Fruit fly (Drosophila melanogaster): ENCODE results near the gene ERp44.

The ERp44 gene

dm6 chrX:16292646-16293045 lies 4.9 kb downstream of the ERp44 start:
- TF ChIP-seq toe (GFP tag; optimal IDR thresholded peaks at IDR 0.05) = no peak

DNA sequence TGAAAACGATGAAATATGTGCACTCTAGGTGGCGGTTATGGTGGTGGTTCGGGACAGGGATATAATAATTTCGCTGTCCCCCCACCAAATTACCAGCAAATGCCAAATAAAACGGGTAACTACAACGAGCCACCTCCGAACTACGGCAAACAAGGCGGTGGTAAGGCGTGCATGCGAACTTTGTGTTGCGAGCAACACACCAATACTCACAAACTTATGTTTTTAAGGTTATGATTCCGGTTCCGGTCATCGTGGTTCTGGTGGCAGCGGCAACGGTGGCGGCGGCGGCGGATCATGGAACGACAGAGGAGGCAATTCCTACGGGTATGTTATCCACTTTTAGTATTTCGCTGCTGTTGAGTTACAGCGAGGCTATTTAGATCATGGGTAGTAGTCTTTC lies 8.5 kb downstream of the ERp44 start:
- no peak for TF ChIP-seq Mnt (GFP tag; optimal IDR thresholded peaks at IDR 0.05)
- TF ChIP-seq pad (GFP tag; optimal IDR thresholded peaks at IDR 0.05) = no peak
- no peak for TF ChIP-seq kay (GFP tag; ENCODE audit: borderline replicate concordance)
- no peak for TF ChIP-seq CG5204 (GFP tag; optimal IDR thresholded peaks at IDR 0.05)
- no peak for TF ChIP-seq tj (GFP tag; optimal IDR thresholded peaks at IDR 0.05)
- TF ChIP-seq Clk (GFP tag; optimal IDR thresholded peaks at IDR 0.05) = no peak
- TF ChIP-seq CG12768 (GFP tag; optimal IDR thresholded peaks at IDR 0.05) = no peak
- TF ChIP-seq CG11617 (GFP tag; optimal IDR thresholded peaks at IDR 0.05) = no peak
- TF ChIP-seq CG1620 (GFP tag; optimal IDR thresholded peaks at IDR 0.05) = no peak
- no peak for TF ChIP-seq CG7045 (GFP tag; optimal IDR thresholded peaks at IDR 0.05)
- TF ChIP-seq CG7101 (tag; optimal IDR thresholded peaks at IDR 0.05) = no peak
- TF ChIP-seq CG33017 (tag; optimal IDR thresholded peaks at IDR 0.05) = no peak
- TF ChIP-seq cic (GFP tag; optimal IDR thresholded peaks at IDR 0.05) = no peak
- no peak for TF ChIP-seq Hr96 (GFP tag; optimal IDR thresholded peaks at IDR 0.05)
- TF ChIP-seq ovo (GFP tag; optimal IDR thresholded peaks at IDR 0.05) = no peak
- no peak for TF ChIP-seq cnc (optimal IDR thresholded peaks at IDR 0.05)
- no peak for TF ChIP-seq CG14711 (tag; optimal IDR thresholded peaks at IDR 0.05)

DNA sequence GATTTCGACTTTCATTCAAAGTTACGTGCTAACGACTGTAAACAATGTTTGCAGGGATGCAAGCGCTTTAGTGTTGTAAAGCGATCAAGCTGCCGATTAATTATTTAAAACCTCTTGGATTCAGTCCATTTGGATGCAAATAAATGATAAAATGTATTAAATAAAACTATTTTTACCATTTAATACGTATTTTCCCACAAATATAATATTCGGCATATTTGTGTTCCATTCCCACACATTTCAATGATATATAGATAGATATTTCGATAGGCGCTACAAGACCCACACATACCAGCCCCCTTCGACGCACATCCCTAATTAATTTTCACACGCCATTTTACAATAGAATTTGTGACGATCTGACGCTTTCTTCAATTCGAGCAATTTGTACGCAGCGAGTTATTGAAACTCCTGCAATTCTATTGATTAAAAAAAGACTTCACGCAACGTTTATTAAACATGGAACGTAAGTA lies 9.0 kb downstream of the ERp44 start, which contains the start of the genes CG32576 and caz:
CG32576 (minus strand) TSS at position 42 of the 473 bp plus-strand sequence.
caz (plus strand) TSS at position 319 of the 473 bp plus-strand sequence.
- TF ChIP-seq Mnt (GFP tag; optimal IDR thresholded peaks at IDR 0.05) = peak; percentile 73
- TF ChIP-seq tj (GFP tag; optimal IDR thresholded peaks at IDR 0.05) = peak; percentile 76
- TF ChIP-seq CG33017 (tag; optimal IDR thresholded peaks at IDR 0.05) = no peak
- peak; percentile 48 for TF ChIP-seq bab1 (GFP tag; optimal IDR thresholded peaks at IDR 0.05)
- TF ChIP-seq CG7101 (tag; optimal IDR thresholded peaks at IDR 0.05) = peak; percentile 80
- TF ChIP-seq Crg-1 (GFP tag; optimal IDR thresholded peaks at IDR 0.05) = peak; percentile 89
- TF ChIP-seq CG11617 (GFP tag; optimal IDR thresholded peaks at IDR 0.05) = peak; percentile 68
- peak; percentile 59 for TF ChIP-seq cic (GFP tag; optimal IDR thresholded peaks at IDR 0.05)
- peak; percentile 68 for TF ChIP-seq pad (GFP tag; optimal IDR thresholded peaks at IDR 0.05)
- TF ChIP-seq ovo (GFP tag; optimal IDR thresholded peaks at IDR 0.05) = peak; percentile 71
- TF ChIP-seq CG12768 (GFP tag; optimal IDR thresholded peaks at IDR 0.05) = no peak
- peak; percentile 64 for TF ChIP-seq CG14711 (tag; optimal IDR thresholded peaks at IDR 0.05)
- no peak for TF ChIP-seq Clk (GFP tag; optimal IDR thresholded peaks at IDR 0.05)
- TF ChIP-seq CG1620 (GFP tag; optimal IDR thresholded peaks at IDR 0.05) = peak; percentile 71

dm6 chrX:16286083-16286666 lies 11.3 kb downstream of the ERp44 start, which contains the start of gene UQCR-14:
UQCR-14 (plus strand) TSS chrX:16286288.
- TF ChIP-seq CG1620 (GFP tag; optimal IDR thresholded peaks at IDR 0.05) (peak; percentile 53), CG11617 (GFP tag; optimal IDR thresholded peaks at IDR 0.05) (peak; percentile 24), Clk (GFP tag; optimal IDR thresholded peaks at IDR 0.05) (no peak), toe (GFP tag; optimal IDR thresholded peaks at IDR 0.05) (peak; percentile 20), Mnt (GFP tag; optimal IDR thresholded peaks at IDR 0.05) (peak; percentile 57), CG5204 (GFP tag; optimal IDR thresholded peaks at IDR 0.05) (no peak), kay (GFP tag; ENCODE audit: borderline replicate concordance) (no peak), pad (GFP tag; optimal IDR thresholded peaks at IDR 0.05) (peak; percentile 47), Crg-1 (GFP tag; optimal IDR thresholded peaks at IDR 0.05) (peak; percentile 9), CG33017 (tag; optimal IDR thresholded peaks at IDR 0.05) (peak; percentile 47), CG7101 (tag; optimal IDR thresholded peaks at IDR 0.05) (peak; percentile 65), tj (GFP tag; optimal IDR thresholded peaks at IDR 0.05) (no peak), bab1 (GFP tag; optimal IDR thresholded peaks at IDR 0.05) (peak; percentile 66), CG12768 (GFP tag; optimal IDR thresholded peaks at IDR 0.05) (no peak), CG7045 (GFP tag; optimal IDR thresholded peaks at IDR 0.05) (no peak), CG14711 (tag; optimal IDR thresholded peaks at IDR 0.05) (peak; percentile 52), ovo (GFP tag; optimal IDR thresholded peaks at IDR 0.05) (no peak), Hr96 (GFP tag; optimal IDR thresholded peaks at IDR 0.05) (no peak), cic (GFP tag; optimal IDR thresholded peaks at IDR 0.05) (peak; percentile 25), cnc (optimal IDR thresholded peaks at IDR 0.05) (no peak)

DNA sequence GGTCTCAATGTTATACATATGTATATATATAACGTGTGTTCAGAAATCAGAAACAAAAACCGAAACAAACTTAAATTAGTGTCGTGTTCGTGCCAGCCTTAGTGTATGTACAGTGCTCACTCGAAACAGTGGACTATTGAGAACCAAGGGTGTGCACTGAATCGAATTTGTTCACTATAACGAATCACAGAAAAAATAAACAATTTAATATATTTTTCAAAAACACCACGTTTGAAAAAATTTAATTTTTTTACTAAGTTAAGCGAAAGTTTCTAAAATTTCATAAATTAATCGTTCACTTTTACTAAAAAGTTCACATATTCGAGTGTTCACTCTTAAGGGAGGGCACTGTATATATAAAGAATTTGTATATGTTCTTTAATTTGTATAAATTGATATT lies 12.3 kb downstream of the ERp44 start:
- TF ChIP-seq CG5204 (GFP tag; optimal IDR thresholded peaks at IDR 0.05) = no peak
- TF ChIP-seq cnc (optimal IDR thresholded peaks at IDR 0.05) = no peak
- TF ChIP-seq kay (GFP tag; ENCODE audit: borderline replicate concordance) = no peak
- no peak for TF ChIP-seq ovo (GFP tag; optimal IDR thresholded peaks at IDR 0.05)
- TF ChIP-seq tj (GFP tag; optimal IDR thresholded peaks at IDR 0.05) = no peak
- TF ChIP-seq pad (GFP tag; optimal IDR thresholded peaks at IDR 0.05) = peak; percentile 13
- TF ChIP-seq cic (GFP tag; optimal IDR thresholded peaks at IDR 0.05) = no peak
- peak; percentile 36 for TF ChIP-seq CG14711 (tag; optimal IDR thresholded peaks at IDR 0.05)
- TF ChIP-seq CG12768 (GFP tag; optimal IDR thresholded peaks at IDR 0.05) = no peak
- no peak for TF ChIP-seq Crg-1 (GFP tag; optimal IDR thresholded peaks at IDR 0.05)
- no peak for TF ChIP-seq CG7045 (GFP tag; optimal IDR thresholded peaks at IDR 0.05)
- no peak for TF ChIP-seq Mnt (GFP tag; optimal IDR thresholded peaks at IDR 0.05)
- TF ChIP-seq toe (GFP tag; optimal IDR thresholded peaks at IDR 0.05) = no peak
- no peak for TF ChIP-seq Clk (GFP tag; optimal IDR thresholded peaks at IDR 0.05)
- TF ChIP-seq CG7101 (tag; optimal IDR thresholded peaks at IDR 0.05) = peak; percentile 57
- TF ChIP-seq CG11617 (GFP tag; optimal IDR thresholded peaks at IDR 0.05) = peak; percentile 32
- TF ChIP-seq CG33017 (tag; optimal IDR thresholded peaks at IDR 0.05) = peak; percentile 41
- TF ChIP-seq Hr96 (GFP tag; optimal IDR thresholded peaks at IDR 0.05) = no peak
- peak; percentile 14 for TF ChIP-seq bab1 (GFP tag; optimal IDR thresholded peaks at IDR 0.05)
- TF ChIP-seq CG1620 (GFP tag; optimal IDR thresholded peaks at IDR 0.05) = no peak

Measured in whole organism, adult.